Worm (Caenorhabditis elegans) whole organism, L4 larva: ENCODE results near the gene F53A9.6.
"Not testable (repeated sequence)": the region's sequence is repeated elsewhere in the genome, so short reads cannot be mapped to it uniquely, and the experiment has no call there.

ENCODE experiments used
- D1046.2 ChIP-seq: fragments of 200-800 bp; sonication (Bioruptor generic); IDR thresholded peaks from 2 replicates; pipeline ENCODE4 v1.3.6; 2022; ENCODE audit warnings: missing genetic modification characterization, missing compliant biosample characterization
- F26F4.8 ChIP-seq: fragments of 200-800 bp; sonication (Bioruptor generic); conservative IDR thresholded peaks from 2 replicates; pipeline ENCODE4 v1.3.6; 2022; ENCODE audit warnings: missing genetic modification characterization, missing compliant biosample characterization
- F37D6.2 ChIP-seq: sonication (generic microtip); optimal IDR thresholded peaks from 2 replicates; lab custom pipeline; 2016; ENCODE audit warnings: mild to moderate bottlenecking, missing genetic modification characterization, missing compliant biosample characterization
- F44E2.7 ChIP-seq: fragments of 200-800 bp; sonication (Bioruptor generic); IDR thresholded peaks from 2 replicates; pipeline ENCODE4 v2.1.2; 2022; ENCODE audit warnings: missing genetic modification characterization, missing compliant biosample characterization
- Y105C5A.15 ChIP-seq: fragments of 200-800 bp; sonication (Bioruptor generic); IDR thresholded peaks from 2 replicates; pipeline ENCODE4 v1.3.6; 2022; ENCODE audit warnings: missing genetic modification characterization, missing compliant biosample characterization
- Y75B8A.6 ChIP-seq: fragments of 200-800 bp; sonication (Bioruptor generic); IDR thresholded peaks from 2 replicates; pipeline ENCODE4 v1.3.6; 2022; ENCODE audit warnings: missing genetic modification reagents, missing genetic modification characterization, missing compliant biosample characterization
- aha-1 ChIP-seq: fragments of 150-350 bp; peaks from one replicate; lab custom pipeline; 2014; ENCODE audit warnings: missing biosample characterization, missing genetic modification characterization
- attf-4 ChIP-seq: sonication (generic microtip); optimal IDR thresholded peaks from 3 replicates; lab custom pipeline; 2017; ENCODE audit warnings: missing biosample characterization, missing genetic modification characterization
- ceh-20 ChIP-seq: fragments of 200-800 bp; sonication (Bioruptor generic); IDR thresholded peaks from 2 replicates; pipeline ENCODE4 v1.3.6; 2022; ENCODE audit warnings: missing genetic modification reagents, missing genetic modification characterization, missing compliant biosample characterization
- ceh-28 ChIP-seq: fragments of 150-350 bp; optimal IDR thresholded peaks from 2 replicates; lab custom pipeline; 2014; ENCODE audit warnings: missing biosample characterization, missing genetic modification reagents, missing genetic modification characterization
- ces-1 ChIP-seq: fragments of 150-350 bp; sonication (generic microtip); optimal IDR thresholded peaks from 4 replicates; lab custom pipeline; 2014; ENCODE audit warnings: missing biosample characterization, missing genetic modification reagents, missing genetic modification characterization
- cey-2 ChIP-seq: sonication (generic microtip); optimal IDR thresholded peaks from 3 replicates; lab custom pipeline; 2017; ENCODE audit warnings: missing genetic modification characterization, mild to moderate bottlenecking, missing compliant biosample characterization, antibody characterized with exemption, borderline replicate concordance; ENCODE audit not compliant: insufficient read depth
- ctbp-1 ChIP-seq: fragments of 200-800 bp; sonication (Bioruptor generic); IDR thresholded peaks from 2 replicates; pipeline ENCODE4 v1.3.6; 2022; ENCODE audit warnings: missing genetic modification reagents, missing genetic modification characterization, missing compliant biosample characterization
- daf-16 ChIP-seq, 3 experiments: sonication (generic microtip); optimal IDR thresholded peaks; 2 replicates each; lab custom pipeline; 2016 to 2017; ENCODE audit warnings: missing genetic modification characterization in 3 of 3, missing genetic modification reagents in 3 of 3, mild to moderate bottlenecking in 2 of 3, missing compliant biosample characterization in 2 of 3, missing biosample characterization in 1 of 3, moderate library complexity in 1 of 3
- dmd-6 ChIP-seq: fragments of 200-800 bp; sonication (Bioruptor generic); IDR thresholded peaks from 2 replicates; pipeline ENCODE4 v1.3.6; 2022; ENCODE audit warnings: missing genetic modification reagents, missing genetic modification characterization, missing compliant biosample characterization
- dmd-9 ChIP-seq: fragments of 200-800 bp; sonication (Bioruptor generic); IDR thresholded peaks from 2 replicates; pipeline ENCODE4 v1.3.6; 2022; ENCODE audit warnings: missing genetic modification reagents, missing genetic modification characterization, missing compliant biosample characterization
- dpl-1 ChIP-seq: fragments of 150-350 bp; optimal IDR thresholded peaks from 2 replicates; lab custom pipeline; 2014; ENCODE audit warnings: missing biosample characterization, missing genetic modification reagents, missing genetic modification characterization
- duxl-1 ChIP-seq: sonication (generic microtip); optimal IDR thresholded peaks from 2 replicates; lab custom pipeline; 2016; ENCODE audit warnings: mild to moderate bottlenecking, missing genetic modification characterization, moderate library complexity, missing compliant biosample characterization; ENCODE audit not compliant: poor library complexity
- hif-1 ChIP-seq, 2 experiments: sonication (generic microtip); optimal IDR thresholded peaks; 2 replicates each; lab custom pipeline; 2016 to 2017; ENCODE audit warnings: missing compliant biosample characterization in 2 of 2, missing genetic modification characterization in 2 of 2, missing genetic modification reagents in 2 of 2, missing genotype in 2 of 2, mild to moderate bottlenecking in 1 of 2
- hlh-11 ChIP-seq: fragments of 200-800 bp; sonication (Bioruptor generic); optimal IDR thresholded peaks from 2 replicates; lab custom pipeline; 2018; ENCODE audit warnings: mild to moderate bottlenecking, missing genetic modification characterization, missing compliant biosample characterization
- hmg-1.1 ChIP-seq: fragments of 200-800 bp; sonication (Bioruptor generic); IDR thresholded peaks from 2 replicates; pipeline ENCODE4 v1.3.6; 2022; ENCODE audit warnings: missing genetic modification reagents, missing genetic modification characterization, missing compliant biosample characterization
- lin-1 ChIP-seq: fragments of 200-800 bp; sonication (Bioruptor generic); IDR thresholded peaks from 2 replicates; pipeline ENCODE4 v1.3.6; 2022; ENCODE audit warnings: missing genetic modification reagents, missing genetic modification characterization, missing compliant biosample characterization
- lin-13 ChIP-seq: fragments of 150-350 bp; optimal IDR thresholded peaks from 2 replicates; lab custom pipeline; 2014; ENCODE audit warnings: missing biosample characterization, missing genetic modification reagents, missing genetic modification characterization
- lin-39 ChIP-seq: fragments of 150-350 bp; optimal IDR thresholded peaks from 2 replicates; lab custom pipeline; 2014; ENCODE audit warnings: missing biosample characterization, missing genetic modification reagents, missing genetic modification characterization
- lsy-2 ChIP-seq, 2 experiments: fragments of 150-350 bp in 1 of 2; sonication (generic microtip) in 1 of 2; optimal IDR thresholded peaks; 2 replicates each; lab custom pipeline; 2014 to 2017; ENCODE audit warnings: missing biosample characterization in 2 of 2, missing genetic modification characterization in 2 of 2
- mdl-1 ChIP-seq, 2 experiments: fragments of 150-350 bp in 1 of 2; sonication (generic microtip) in 1 of 2; optimal IDR thresholded peaks; 2 replicates each; lab custom pipeline; 2014 to 2017; ENCODE audit warnings: missing biosample characterization in 2 of 2, missing genetic modification characterization in 2 of 2
- mes-2 ChIP-seq: sonication (generic microtip); optimal IDR thresholded peaks from 2 replicates; lab custom pipeline; 2016; ENCODE audit warnings: missing genotype, mild to moderate bottlenecking, missing genetic modification characterization, missing compliant biosample characterization; ENCODE audit not compliant: poor library complexity, severe bottlenecking
- mxl-3 ChIP-seq: fragments of 200-800 bp; sonication (Bioruptor generic); optimal IDR thresholded peaks from 2 replicates; lab custom pipeline; 2018; ENCODE audit warnings: mild to moderate bottlenecking, missing genetic modification characterization, missing compliant biosample characterization
- nhr-11 ChIP-seq: fragments of 150-350 bp; optimal IDR thresholded peaks from 2 replicates; lab custom pipeline; 2014; ENCODE audit warnings: missing biosample characterization, missing genetic modification characterization
- nhr-25 ChIP-seq: sonication (generic microtip); optimal IDR thresholded peaks from 2 replicates; lab custom pipeline; 2017; ENCODE audit warnings: missing genetic modification characterization, mild to moderate bottlenecking, missing compliant biosample characterization, antibody characterized with exemption, moderate library complexity, borderline replicate concordance; ENCODE audit not compliant: insufficient read depth
- nhr-6 ChIP-seq: fragments of 150-350 bp; optimal IDR thresholded peaks from 2 replicates; lab custom pipeline; 2014; ENCODE audit warnings: missing biosample characterization, missing genetic modification characterization
- pha-4 ChIP-seq, 2 experiments: fragments of 150-350 bp in 1 of 2; fragments of 200-800 bp in 1 of 2; sonication (Bioruptor generic) in 1 of 2; IDR thresholded peaks in 1 of 2; optimal IDR thresholded peaks in 1 of 2; 2 replicates each; pipeline versions ENCODE4 v1.3.6 to Lab custom; 2014 to 2022; ENCODE audit warnings: missing genetic modification characterization in 2 of 2, missing genetic modification reagents in 2 of 2, missing biosample characterization in 1 of 2, missing compliant biosample characterization in 1 of 2
- pqm-1 ChIP-seq: sonication (generic microtip); optimal IDR thresholded peaks from 2 replicates; lab custom pipeline; 2017; ENCODE audit warnings: missing biosample characterization, missing genetic modification characterization
- rbr-2 ChIP-seq: sonication (generic microtip); optimal IDR thresholded peaks from 2 replicates; lab custom pipeline; 2016; ENCODE audit warnings: missing genotype, missing genetic modification characterization, missing compliant biosample characterization
- ztf-11 ChIP-seq: fragments of 150-350 bp; optimal IDR thresholded peaks from 2 replicates; lab custom pipeline; 2014; ENCODE audit warnings: missing biosample characterization, missing genetic modification characterization
- ztf-7 ChIP-seq: fragments of 150-350 bp; optimal IDR thresholded peaks from 2 replicates; lab custom pipeline; 2014; ENCODE audit warnings: missing biosample characterization, missing genetic modification characterization

Gene F53A9.6

DNA sequence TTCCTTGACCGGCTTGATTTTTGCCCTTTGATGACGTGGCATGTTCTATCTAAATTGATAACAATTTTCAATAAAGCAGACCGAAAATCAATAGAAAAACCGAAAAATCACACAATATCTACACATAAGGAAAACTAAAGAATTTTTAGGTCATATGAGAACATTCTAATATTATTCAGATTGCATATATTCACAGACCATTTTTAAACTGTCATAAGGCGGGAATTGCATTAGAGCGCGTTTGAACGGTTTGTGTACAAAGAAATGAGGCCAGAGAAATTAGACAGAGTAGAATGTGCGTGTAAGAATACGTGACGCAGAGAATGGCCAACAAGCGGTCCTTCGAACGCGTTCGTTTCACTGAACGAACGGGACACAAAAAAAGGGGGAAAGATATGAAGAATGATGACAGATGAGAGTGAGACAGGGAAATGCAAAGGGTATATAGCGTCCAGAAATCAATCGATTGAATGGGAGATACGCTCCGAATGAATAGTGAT is 23.4 kb upstream of the F53A9.6 start, which contains the start of gene M02D8.3 (continued):
- TF ChIP-seq ceh-28 (tag; lab: Kevin White, UChicago) (peak; percentile 23), lin-13 (peak; percentile 10), rbr-2 (tag; lab: Kevin White, UChicago) (peak; percentile 57), dpl-1 (GFP tag; lab: Kevin White, UChicago) (peak; percentile 66), dmd-9 (no peak), cey-2 (tag; lab: Kevin White, UChicago) (no peak), pha-4 (GFP tag; IDR thresholded peaks at IDR 0.05; lab: Robert Waterston, UW) (no peak), pha-4 (tag; optimal IDR thresholded peaks at IDR 0.05; lab: Kevin White, UChicago) (peak; percentile 48), F44E2.7 (GFP tag; lab: Robert Waterston, UW) (no peak), lin-39 (no peak), hlh-11 (tag; lab: Kevin White, UChicago) (peak; percentile 70), Y105C5A.15 (GFP tag; lab: Robert Waterston, UW) (no peak), dmd-6 (0 out of 2 replicates have a peak, but pooled peaks have one; percentile 16), nhr-6 (tag; lab: Kevin White, UChicago) (peak; percentile 10), nhr-25 (peak; percentile 43), mdl-1 (tag; optimal IDR thresholded peaks at IDR 0.05; lab: Kevin White, UChicago) (peak in 1 of 2 experiments; percentile 77), Y75B8A.6 (GFP tag; lab: Robert Waterston, UW) (no peak), lsy-2 (tag; optimal IDR thresholded peaks at IDR 0.05; lab: Kevin White, UChicago) (peak in 1 of 2 experiments; percentile 69), ztf-11 (tag; lab: Kevin White, UChicago) (no peak), ztf-7 (tag; lab: Kevin White, UChicago) (peak; percentile 5), attf-4 (tag; lab: Kevin White, UChicago) (no peak), mes-2 (tag; lab: Kevin White, UChicago) (peak; percentile 62), hif-1 (tag; optimal IDR thresholded peaks at IDR 0.05; lab: Kevin White, UChicago) (peak in 1 of 2 experiments; percentile 41), F37D6.2 (tag; lab: Kevin White, UChicago) (peak; percentile 10), lin-1 (0 out of 2 replicates have a peak, but pooled peaks have one; percentile 13)

DNA sequence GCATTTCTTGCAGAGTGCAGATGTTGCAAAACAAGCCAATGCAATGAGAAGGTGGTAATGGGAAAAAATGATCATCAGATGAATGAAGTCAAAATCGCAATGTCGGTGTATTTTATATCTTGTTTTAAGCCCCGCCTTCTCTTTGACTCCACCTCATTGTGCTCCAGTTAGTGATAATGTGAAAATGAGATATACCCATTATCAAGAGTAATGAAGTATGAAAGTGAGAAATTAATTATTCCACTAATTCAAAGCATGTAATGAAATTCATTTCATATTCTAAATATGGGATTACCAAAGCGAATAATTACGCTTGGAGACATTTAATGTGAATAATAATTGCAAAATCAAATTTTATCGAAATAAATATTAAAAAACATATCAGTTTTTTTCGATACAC is 18.2 kb upstream of the F53A9.6 start, which contains the start of gene M02D8.6:
M02D8.6 (minus strand) TSS at position 101 of the 400 bp plus-strand sequence.
- TF ChIP-seq aha-1 (tag; lab: Kevin White, UChicago); ces-1 (GFP tag; lab: Kevin White, UChicago); F26F4.8: not testable (repeated sequence)

DNA sequence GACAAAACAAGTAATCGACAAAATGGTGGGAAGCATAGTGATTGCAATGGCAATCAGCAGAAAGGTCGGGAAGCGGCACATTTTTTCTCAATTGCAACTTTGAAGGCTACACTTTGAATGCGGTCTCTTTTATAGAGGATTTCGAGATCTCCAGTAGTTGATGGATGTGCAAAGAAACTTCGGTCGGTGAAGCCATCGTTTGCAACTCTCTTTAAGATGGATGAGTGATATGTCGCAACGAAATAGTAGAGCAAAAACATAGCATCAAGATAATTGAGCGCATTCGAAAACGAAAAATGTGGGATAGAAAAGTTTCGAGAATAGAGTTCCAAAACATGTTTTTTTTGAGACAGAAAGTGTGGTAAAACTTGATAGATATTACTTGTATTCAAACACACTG is 13.7 kb upstream of the F53A9.6 start, which contains the start of gene EGAP4.1:
EGAP4.1 (minus strand) TSS at position 101 of the 400 bp plus-strand sequence.
- TF ChIP-seq nhr-11 (tag; lab: Kevin White, UChicago) (peak; percentile 28), cey-2 (tag; lab: Kevin White, UChicago) (no peak)

DNA sequence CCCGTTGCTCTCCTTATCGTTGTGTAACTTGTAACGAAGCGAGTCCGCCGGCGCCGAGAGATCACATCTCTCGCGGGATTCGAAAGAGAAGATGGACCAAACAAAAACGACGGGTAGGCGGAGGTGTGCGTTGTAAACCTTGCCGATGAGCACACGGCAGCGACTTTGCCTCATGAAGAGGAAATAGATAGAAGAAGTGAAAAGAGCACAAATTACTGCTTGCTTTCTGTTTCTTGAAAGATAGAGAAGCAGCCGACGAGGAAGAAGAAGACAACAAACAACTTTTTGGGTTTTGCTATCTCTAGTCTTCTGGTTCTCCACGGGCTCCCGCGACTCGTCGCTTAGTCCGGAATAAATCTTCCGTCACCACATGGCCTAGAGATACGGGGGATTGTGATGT is 10.2 kb upstream of the F53A9.6 start:
- TF ChIP-seq duxl-1 (no peak), ceh-20 (GFP tag; lab: Robert Waterston, UW) (0 out of 2 replicates have a peak, but pooled peaks have one; percentile 22), hmg-1.1 (GFP tag; lab: Robert Waterston, UW) (0 out of 2 replicates have a peak, but pooled peaks have one; percentile 15), mxl-3 (peak; percentile 23), daf-16 (GFP tag; optimal IDR thresholded peaks at IDR 0.05; lab: Kevin White, UChicago) (peak in 1 of 2 experiments; percentile 93), daf-16 (tag; optimal IDR thresholded peaks at IDR 0.05; lab: Kevin White, UChicago) (no peak), dmd-6 (no peak), pqm-1 (no peak), nhr-11 (tag; lab: Kevin White, UChicago) (peak; percentile 30), hlh-11 (tag; lab: Kevin White, UChicago) (peak; percentile 74), D1046.2 (GFP tag; lab: Robert Waterston, UW) (no peak), ctbp-1 (GFP tag; lab: Robert Waterston, UW) (peak; percentile 50; the same call in 1 of the 2 replicates)
